Fruit fly (Drosophila melanogaster): ENCODE results near the gene crim.
A peak's percentile ranks its signal among the peaks of the same experiment; 100 is the strongest.

The crim gene

dm6 chr3L:11704902-11705546 lies 6.2 kb downstream of the crim start:
- TF ChIP-seq CG8478 (optimal IDR thresholded peaks at IDR 0.05), result no peak
- TF ChIP-seq CTCF (optimal IDR thresholded peaks at IDR 0.05), result no peak

dm6 chr3L:11703579-11703978 lies 7.6 kb downstream of the crim start:
- TF ChIP-seq CG8478 (optimal IDR thresholded peaks at IDR 0.05) (no peak), CTCF (optimal IDR thresholded peaks at IDR 0.05) (no peak)

DNA sequence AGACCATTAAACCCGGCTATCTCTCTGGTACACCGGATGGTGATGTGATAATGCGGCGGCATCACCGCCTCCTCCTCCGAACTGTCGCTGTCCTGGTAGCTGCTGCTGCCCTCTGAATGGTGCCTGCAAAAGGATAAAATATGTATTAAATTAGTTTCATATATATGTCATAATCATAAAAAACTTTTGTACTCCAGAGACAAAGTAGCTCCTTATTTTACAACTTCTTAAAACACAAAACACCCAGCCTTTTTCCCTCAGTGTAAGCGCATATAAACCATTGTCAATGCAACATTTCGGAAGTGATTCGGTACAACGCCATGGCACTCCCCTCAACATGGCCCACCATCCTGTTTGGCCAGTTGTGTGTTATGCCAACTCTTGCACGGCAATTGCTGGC lies 9.5 kb downstream of the crim start:
- no peak for TF ChIP-seq CTCF (optimal IDR thresholded peaks at IDR 0.05)
- no peak for TF ChIP-seq CG8478 (optimal IDR thresholded peaks at IDR 0.05)

DNA sequence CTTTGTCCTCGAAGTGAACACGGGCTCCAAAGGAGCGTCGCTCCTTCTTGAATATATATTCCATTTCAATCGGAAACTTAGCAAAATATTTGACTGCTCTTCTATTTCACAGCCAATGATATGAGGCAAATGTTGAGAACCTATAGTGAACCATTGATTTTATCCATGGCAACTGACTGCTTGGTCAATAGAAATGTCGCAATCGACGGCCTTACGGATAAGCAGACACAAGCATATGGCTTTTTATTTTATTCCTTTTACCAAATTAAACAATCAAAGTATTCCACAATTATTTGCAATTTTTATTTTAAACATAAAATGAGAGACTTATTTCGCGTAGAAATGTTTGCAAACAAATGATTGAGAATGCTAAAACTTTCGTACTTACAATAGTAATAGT lies 12.0 kb downstream of the crim start, which contains the start of gene Dnai2:
Gene Dnai2, minus strand, starts transcription at position 101 of the 400 bp plus-strand sequence.
- TF ChIP-seq CG8478 (optimal IDR thresholded peaks at IDR 0.05) (no peak), CTCF (optimal IDR thresholded peaks at IDR 0.05) (no peak)

dm6 chr3L:11696294-11697116 lies 14.7 kb downstream of the crim start, which contains the start of gene Dph1:
Gene Dph1 (minus strand): TSS chr3L:11696963.
- peak in 1 of 2 experiments; percentile 5 for TF ChIP-seq CTCF (optimal IDR thresholded peaks at IDR 0.05)
- no peak for TF ChIP-seq CG8478 (optimal IDR thresholded peaks at IDR 0.05)

DNA sequence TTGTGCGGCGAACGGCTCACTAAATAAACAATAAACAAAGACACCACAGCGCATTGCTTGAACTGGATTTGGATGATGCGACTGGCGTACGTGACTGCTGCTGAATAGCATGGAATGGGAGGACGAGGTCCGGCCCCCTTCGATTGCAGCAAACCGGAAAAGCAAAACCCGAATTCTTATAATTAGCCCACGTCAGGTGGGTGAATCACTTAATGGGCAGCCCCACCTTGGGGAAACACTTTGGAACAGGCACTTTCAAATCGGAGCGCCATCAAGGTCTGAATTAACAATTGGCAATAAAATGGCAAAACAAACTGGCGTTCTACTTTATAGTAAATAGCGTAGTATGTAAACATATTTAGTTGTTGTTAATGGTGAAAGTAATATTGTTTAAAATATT lies 15.4 kb downstream of the crim start:
- TF ChIP-seq CG8478 (optimal IDR thresholded peaks at IDR 0.05) (no peak), CTCF (optimal IDR thresholded peaks at IDR 0.05) (no peak)

DNA sequence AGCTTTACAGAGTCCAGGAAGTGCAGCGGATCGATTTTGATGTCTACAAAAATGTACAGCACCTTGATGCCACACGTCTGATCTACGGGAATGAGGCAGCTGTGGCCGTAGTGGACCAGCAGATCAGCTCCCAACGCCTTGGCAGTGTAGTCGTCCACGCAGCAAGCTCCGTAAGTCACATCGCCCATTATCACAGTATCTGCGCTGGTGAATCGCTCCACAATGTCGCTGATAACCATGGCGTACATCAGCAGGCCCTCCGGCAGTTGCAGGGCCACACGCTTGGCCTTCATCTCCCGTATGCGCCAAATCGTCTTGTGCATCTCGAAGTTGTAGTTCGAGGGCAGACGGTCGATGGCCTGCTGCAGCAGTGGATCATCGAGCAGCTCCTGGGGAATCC lies 16.1 kb downstream of the crim start:
- TF ChIP-seq CG8478 (optimal IDR thresholded peaks at IDR 0.05), result no peak
- TF ChIP-seq CTCF (optimal IDR thresholded peaks at IDR 0.05), result no peak

dm6 chr3L:11692853-11693252 lies 18.3 kb downstream of the crim start:
- no peak for TF ChIP-seq CG8478 (optimal IDR thresholded peaks at IDR 0.05)
- TF ChIP-seq CTCF (optimal IDR thresholded peaks at IDR 0.05), result no peak

DNA sequence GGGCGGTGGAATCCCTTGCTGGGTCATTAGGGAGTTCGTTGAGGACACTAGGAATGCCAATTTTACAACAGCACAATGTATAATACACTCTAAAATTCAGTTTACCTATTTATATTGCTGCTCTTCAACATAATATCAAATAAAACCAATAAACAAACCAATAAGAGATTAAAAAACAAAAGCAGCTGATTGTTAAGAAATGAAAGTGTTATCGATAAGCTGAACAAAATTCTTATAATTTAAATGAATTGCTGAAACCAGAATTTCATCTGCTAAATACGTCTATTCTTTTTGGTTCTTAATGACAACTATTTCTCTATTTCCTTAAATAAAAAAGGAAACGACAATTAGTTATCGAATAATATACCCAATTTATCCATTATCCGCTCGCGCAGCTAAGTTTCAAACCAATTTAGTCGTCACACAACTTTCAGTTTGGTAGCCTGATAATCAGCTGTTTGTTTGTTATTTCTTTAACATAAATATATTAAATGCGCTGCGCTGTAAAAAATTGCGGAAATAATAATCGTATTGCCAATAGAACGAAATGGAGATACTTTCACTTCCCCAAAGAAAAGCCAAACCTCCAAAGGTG lies 19.9 kb downstream of the crim start, which contains the start of the genes Pldn and CG14135:
Gene Pldn, minus strand, starts transcription at position 197 of the 595 bp plus-strand sequence.
Gene CG14135, plus strand, starts transcription at position 369 of the 595 bp plus-strand sequence.
- TF ChIP-seq CG8478 (optimal IDR thresholded peaks at IDR 0.05) (no peak), CTCF (optimal IDR thresholded peaks at IDR 0.05) (peak in 1 of 2 experiments; percentile 12)

DNA sequence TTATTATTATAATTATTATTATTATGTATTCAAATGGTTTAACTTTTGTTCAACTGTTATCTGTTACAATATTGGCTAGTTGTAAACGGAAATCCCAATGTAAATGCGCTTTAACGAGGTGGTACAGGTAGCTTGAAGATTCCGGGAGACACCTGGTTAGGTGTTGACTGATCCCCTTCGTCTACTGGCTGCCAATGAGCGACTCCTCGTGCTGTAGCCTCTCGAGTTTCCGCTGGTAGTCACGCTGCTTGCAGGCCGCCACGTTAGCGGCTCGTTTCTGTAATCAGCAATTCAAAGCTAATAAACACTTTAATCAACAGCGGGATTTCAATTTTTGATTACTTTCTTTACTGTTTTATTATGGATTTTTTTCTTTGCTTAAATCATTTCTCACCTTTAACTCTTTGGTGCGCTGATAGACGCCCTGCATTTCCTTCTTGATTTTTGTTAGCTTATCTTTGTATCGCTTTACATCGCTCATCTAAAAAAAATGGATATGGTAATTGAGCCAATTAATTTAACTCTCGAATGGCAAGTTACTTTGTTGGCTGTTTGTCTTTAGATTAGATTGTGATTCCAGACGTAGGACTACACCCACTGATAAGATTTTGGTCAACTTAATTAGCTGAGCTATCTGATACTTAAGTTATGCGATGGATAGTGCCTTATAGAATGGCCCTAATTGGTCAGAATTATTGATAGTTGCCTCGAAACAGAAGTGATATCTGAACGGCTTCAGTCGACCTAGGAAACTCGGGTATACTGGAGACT lies 21.2 kb downstream of the crim start:
- no peak for TF ChIP-seq CG8478 (optimal IDR thresholded peaks at IDR 0.05)
- no peak for TF ChIP-seq CTCF (optimal IDR thresholded peaks at IDR 0.05)

- TF ChIP-seq CG8478 (optimal IDR thresholded peaks at IDR 0.05) (no peak), CTCF (optimal IDR thresholded peaks at IDR 0.05) (no peak)
Observed at dm6 chr3L:11685876-11686275, 25.3 kb downstream of the crim start.

dm6 chr3L:11684522-11684851 lies 26.7 kb downstream of the crim start:
- TF ChIP-seq CG8478 (optimal IDR thresholded peaks at IDR 0.05), result no peak
- TF ChIP-seq CTCF (optimal IDR thresholded peaks at IDR 0.05), result no peak

DNA sequence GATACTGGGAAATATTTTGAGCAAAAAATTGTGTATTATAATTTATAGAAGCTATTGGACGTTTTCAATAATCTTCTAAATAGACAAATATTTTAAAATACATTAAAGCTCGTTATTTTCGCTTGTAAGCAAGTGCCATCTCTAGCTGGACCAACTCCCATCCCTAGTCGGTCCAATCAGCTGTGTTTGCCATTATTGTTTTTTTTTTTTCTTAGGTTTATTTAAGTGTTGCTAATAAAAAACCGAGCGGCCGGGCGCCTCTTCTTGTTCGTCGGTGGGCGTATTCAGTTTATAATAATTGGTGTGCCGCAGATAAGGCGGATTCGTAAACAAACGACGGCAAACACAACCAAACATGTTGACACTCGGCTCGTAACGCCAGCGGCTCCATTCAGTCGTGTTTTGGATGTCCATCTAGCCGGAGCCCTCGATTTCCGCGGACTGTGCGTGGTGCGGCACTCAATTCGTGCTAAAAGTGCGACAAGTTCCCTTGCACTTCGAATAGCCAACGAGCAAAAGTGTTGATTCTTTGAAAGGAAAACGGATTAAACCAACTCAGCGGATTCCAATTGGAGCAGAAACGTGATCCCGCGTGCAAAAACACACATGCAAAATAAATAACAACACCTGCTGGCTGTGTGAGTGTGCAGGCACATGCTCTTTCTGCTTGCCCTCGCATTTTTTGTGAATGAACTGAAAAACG lies 27.2 kb downstream of the crim start, which contains the start of gene Sugb:
Gene Sugb, plus strand, starts transcription at position 162 of the 703 bp plus-strand sequence.
- TF ChIP-seq CTCF (optimal IDR thresholded peaks at IDR 0.05) (no peak), CG8478 (optimal IDR thresholded peaks at IDR 0.05) (no peak)

DNA sequence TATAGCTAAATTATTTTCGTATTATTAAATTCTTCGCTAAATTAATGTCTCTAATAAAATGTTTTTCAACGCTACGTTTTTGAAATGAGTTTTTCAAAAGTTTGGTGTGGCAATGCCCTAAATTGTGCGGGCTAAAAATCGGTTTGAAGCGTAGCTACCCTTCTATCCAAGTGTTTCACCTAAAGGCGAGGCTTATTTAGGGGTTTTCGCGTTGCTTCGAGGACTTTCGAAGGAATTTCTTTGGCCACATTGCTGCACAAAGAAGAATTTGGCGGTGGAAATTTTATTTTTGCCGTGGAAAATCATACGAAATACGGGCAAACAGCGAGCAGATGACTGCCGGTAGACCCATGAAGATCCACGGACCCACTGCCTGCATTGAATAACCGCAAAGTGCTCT lies 29.4 kb downstream of the crim start, which contains the start of gene TfIIEalpha:
Gene TfIIEalpha, plus strand, starts transcription at position 245 of the 400 bp plus-strand sequence.
- TF ChIP-seq CTCF (optimal IDR thresholded peaks at IDR 0.05) (peak; percentile 41 to 56), CG8478 (optimal IDR thresholded peaks at IDR 0.05) (no peak)
